Fruit fly (Drosophila melanogaster) ovary, adult (tissue): Measurements from ENCODE around the gene CG33510.

Experiments used
- CG17801 ChIP-seq: fragments of 200-800 bp; optimal IDR thresholded peaks from 2 replicates; lab custom pipeline; 2019; ENCODE audit warnings: missing biosample characterization, mild to moderate bottlenecking, missing genetic modification characterization, moderate library complexity; ENCODE audit not compliant: partially characterized antibody

Gene CG33510

DNA sequence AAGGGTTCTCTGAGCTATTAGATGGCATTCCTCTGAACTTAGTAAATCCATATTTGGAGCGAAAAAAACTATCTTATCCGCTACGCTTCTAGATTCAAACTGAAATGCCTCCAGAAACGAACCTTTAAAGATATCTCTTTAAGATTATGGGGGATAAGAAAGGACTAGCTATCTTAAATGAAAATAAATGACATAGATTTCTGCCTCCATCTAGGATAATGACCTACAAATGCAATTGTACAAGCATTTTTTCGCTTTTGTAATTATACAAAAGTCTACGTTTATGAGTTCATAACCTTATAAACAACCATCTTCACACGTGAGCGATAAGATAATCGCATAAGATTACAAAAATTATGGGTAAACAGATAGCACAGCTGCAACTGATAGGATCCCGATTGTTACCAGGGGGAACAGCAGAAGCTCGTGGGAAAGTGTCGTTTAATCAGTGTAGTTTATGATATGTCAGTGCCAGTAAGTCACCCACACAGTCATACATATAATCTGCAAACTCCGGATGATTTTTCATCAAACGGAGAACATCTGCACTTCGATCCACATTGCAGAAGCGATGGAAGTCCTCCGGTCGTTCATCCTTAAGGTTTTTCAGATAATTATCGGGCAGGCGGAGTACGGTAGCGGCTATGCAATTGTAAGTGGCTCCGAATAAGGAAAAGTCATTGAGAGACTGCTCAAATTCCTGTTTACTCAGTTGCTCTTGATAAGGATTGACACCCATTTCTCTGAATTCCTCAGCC lies 1.5 kb downstream of the CG33510 start, which contains the start of gene CG33511:
Gene CG33511, minus strand, starts transcription at position 51 of the 758 bp plus-strand sequence.
- TF ChIP-seq CG17801 (GFP tag; lab: Kevin White, UChicago): no peak

DNA sequence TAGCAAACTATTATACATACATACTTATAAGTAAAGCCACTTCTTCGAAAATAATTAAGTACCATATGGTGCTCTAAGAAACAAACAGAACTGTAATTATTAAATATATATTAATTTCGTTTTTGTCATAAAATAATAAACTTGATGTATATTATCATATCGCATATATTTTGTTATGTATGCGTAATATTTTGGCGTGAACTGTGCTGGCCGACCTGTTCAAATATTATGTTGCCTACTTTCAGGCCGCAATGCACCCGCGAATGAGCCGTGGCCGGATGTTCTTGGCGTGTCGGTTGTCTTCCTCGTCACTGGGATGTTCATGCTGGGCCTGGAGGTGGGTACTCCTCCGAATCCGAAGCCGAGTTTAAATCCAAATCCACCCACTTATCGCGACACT lies 6.3 kb downstream of the CG33510 start:
- TF ChIP-seq CG17801 (GFP tag; lab: Kevin White, UChicago): no peak

DNA sequence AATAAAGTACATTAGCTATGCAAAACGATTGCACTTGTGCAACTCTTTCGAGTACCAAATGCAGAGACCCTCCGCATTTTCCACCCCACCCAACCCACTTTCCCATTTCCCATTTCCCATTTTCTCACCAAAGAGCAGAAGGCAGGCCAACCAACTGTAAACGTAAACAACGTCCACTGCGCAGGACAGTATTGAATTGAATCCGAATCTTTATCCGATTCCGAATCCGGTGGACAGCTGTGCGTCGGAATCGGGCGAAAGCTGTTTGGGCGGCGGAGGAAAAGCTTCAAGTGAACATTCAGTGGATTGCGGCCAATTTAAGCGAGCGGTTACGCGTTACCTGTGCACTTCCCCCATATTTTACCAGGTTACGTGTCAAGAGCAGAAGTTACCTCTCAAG lies 9.0 kb downstream of the CG33510 start, which contains the start of gene tadr:
Gene tadr, plus strand, starts transcription at position 301 of the 400 bp plus-strand sequence.
- no peak for TF ChIP-seq CG17801 (GFP tag; lab: Kevin White, UChicago)

DNA sequence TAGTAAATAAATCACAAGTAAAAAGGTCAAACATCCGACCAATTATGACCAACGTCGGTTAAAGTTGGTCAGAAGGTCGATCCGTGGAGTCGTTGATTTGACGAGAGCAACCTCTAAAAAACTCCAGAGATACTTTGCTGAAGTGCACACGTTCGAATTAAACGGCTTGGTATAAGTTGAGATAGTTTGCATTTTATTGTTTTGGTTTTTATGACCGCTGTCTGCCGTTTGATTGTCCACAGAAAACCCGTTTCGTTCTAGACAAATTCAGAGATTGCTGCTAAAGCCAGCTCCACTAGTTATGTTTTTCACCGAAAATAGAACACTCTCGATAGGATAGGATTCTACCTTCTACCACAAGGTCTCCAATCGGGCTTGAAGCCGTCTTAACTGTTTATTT lies 10.3 kb downstream of the CG33510 start:
- TF ChIP-seq CG17801 (GFP tag; lab: Kevin White, UChicago): no peak

DNA sequence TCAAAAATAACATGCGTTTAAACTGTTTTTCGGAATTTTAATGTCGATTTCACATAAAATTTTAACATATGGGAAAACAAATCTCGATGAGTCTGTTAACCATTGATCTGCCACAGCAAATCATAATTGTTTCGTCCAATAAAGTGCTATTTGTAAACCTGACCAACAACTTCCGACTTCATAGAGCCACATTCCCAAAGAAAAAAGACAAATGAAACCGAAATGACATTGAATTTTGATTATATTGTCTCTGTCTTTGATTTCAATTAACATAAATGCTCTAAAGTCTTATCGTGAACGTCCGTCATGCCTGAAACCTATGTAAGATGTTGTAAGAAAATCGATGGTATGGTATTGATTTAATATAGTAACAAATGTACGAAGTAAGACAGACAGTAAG lies 10.8 kb downstream of the CG33510 start:
- TF ChIP-seq CG17801 (GFP tag; lab: Kevin White, UChicago): no peak

DNA sequence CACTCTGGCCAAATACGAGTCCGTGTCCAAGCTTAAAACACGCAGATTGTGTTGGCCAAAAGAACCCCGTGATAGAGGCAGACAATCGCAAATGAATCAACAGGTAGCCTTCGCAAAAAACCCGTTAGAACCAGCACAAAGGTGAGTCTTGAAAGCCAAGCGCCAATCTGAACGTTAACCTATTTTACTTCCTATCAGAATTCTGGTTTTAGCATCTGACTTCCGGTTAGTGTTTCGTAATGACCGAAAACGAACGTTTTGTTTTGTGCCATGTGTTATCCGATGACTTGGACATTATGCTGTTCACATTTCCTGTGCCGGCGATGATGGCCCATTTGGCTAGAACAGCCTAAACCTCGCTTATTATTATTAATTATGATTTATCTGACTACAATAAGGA lies 11.7 kb downstream of the CG33510 start:
- no peak for TF ChIP-seq CG17801 (GFP tag; lab: Kevin White, UChicago)

DNA sequence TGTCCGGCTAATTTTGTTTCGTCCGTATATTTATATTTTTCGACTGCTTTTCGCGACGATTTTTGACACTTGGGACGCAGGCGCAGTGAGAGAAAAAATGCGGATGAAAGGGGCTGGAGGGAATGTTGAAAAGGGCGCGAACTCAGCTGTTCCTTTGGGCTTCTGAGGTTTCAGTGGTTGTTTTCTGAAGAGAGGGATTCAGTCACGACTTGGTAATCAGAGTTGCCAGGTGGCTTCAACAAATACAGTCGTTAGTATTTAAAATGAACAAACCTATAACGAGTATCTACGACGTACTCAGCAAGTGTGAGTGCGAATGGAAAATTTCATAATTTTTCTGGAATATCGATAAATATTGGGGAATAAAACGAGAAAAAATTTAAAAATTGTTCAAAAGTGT lies 12.7 kb downstream of the CG33510 start, which contains the start of gene CG9265:
Gene CG9265, minus strand, starts transcription at position 68 of the 400 bp plus-strand sequence.
- TF ChIP-seq CG17801 (GFP tag; lab: Kevin White, UChicago): no peak

DNA sequence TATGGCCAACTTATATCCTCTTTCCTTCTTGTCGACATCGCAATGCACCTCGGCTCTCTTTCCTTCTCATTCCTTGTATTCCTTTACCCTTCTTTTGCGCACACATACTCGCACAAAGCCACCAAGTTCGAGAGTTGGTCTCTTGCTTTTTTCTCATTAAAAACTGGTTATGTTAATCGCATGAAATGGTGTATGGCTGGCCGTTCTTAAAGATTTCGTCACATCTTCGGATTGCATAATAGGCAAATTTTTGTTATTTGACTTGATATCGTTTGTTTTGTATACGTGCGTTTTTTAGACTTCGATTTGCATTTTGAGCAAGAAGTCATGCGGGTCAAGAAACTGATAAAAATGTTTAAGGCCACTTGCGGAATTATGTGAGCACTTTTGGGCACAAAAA lies 13.3 kb downstream of the CG33510 start:
- TF ChIP-seq CG17801 (GFP tag; lab: Kevin White, UChicago): no peak

DNA sequence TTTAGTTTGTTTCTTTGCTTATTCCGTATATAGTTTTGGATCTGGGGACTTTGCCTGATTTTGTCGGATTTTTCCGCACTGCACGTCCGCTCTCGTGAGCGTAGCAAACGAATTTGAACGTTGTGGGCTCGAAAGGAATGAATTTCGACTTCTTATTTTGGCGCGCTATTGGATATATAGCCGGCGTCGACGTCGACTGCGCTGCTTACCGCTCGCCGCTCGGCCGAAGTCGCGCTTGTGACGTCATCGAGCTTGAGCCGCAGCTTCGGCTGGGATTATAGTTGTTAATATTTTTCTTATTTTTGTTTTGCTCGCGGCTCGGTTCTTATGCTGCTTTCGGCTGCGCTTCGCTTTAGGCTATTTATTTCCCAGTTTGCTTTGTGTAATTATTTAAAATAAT lies 14.3 kb downstream of the CG33510 start:
- TF ChIP-seq CG17801 (GFP tag; lab: Kevin White, UChicago): no peak

DNA sequence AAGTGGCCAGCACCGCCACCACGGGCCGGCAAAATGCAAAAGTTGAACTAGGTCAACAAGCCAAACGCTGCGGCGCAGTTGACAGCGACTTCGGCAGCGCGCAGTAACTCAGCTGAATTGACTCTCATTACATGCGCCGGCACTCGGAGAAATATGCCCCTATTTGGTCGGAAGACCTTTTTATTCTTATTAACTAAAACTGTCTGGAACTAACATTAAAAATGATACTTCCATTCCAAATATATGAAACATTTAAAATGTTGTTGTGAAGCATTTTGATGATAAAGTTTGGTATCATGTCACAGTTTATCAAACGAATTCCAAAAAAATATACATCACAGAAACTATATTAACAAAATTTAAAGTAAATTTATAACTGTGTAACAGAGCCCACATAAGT lies 17.0 kb downstream of the CG33510 start:
- TF ChIP-seq CG17801 (GFP tag; lab: Kevin White, UChicago): no peak

DNA sequence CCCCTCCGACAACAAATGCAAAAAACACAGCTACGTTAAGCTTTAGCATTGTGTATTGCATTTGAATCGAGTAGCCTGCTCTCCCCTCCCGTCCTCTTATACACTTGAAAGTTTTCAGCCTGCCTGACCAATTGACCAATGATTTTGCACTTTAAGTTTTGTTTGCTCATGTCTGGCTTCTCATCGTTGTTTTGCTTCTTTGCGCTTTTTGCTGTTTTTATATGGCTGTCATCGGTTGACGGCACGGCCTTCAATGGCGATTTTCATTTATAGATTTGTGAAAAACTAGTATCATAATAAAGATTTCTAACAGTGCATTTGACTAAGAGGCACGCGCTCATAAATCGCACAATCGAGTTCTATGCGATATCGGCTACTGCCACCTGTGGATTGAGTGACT lies 18.2 kb downstream of the CG33510 start:
- no peak for TF ChIP-seq CG17801 (GFP tag; lab: Kevin White, UChicago)

DNA sequence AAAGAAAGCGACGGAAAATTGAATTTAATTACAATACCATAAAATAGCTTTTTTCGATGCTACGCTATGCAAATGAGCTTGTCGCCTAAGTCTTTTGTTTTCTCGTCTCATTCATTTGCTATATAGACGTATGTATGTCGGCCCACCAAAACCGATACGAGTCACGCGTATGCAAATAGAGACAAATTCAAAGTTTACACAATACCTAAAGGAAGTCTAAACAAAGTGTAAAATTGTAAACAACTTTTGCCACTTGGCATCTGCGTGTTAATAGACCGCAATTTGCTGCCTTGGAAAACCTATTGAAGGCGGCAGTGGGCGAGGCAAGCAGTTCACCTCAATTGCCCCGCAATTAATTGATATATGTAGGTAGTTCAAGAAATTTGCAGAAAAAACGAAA lies 21.5 kb downstream of the CG33510 start:
- TF ChIP-seq CG17801 (GFP tag; lab: Kevin White, UChicago): no peak

DNA sequence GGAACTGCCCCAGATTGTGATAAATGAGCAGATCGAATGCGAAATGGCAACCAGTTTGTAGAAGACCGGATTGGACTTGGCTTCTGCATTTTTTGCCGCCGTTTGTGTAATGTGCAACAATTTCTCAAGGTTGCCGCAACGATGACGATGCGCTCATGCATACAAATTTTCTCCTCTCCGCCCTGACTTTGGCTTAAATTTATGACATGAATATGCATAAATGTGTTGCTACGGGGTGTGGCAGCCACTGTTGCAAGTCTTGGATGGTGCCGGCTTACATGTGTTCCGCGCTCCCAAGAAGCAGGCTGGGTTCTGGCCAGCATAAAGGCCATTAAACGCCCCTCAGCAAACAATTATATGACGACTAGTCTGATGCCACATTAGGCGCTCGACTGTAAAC lies 22.5 kb downstream of the CG33510 start:
- TF ChIP-seq CG17801 (GFP tag; lab: Kevin White, UChicago): no peak

DNA sequence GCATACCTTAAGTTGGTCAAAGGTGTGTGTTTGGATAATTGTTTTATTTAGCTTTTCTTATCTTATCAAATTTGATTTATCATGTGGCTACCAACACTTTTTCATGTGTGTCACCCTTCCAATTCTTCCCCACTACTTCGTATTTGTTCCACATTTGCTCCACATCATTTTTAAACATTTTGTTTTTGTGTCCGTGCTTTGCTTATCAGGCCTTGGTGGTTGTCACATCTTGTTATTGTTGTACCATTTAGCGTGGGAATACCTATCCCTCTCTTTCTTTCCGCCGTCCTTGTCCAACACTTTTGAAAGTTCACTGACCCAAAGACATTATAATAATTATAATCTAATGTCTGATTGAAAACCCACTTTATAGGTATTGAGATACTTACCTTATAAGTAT lies 30.5 kb downstream of the CG33510 start:
- no peak for TF ChIP-seq CG17801 (GFP tag; lab: Kevin White, UChicago)

DNA sequence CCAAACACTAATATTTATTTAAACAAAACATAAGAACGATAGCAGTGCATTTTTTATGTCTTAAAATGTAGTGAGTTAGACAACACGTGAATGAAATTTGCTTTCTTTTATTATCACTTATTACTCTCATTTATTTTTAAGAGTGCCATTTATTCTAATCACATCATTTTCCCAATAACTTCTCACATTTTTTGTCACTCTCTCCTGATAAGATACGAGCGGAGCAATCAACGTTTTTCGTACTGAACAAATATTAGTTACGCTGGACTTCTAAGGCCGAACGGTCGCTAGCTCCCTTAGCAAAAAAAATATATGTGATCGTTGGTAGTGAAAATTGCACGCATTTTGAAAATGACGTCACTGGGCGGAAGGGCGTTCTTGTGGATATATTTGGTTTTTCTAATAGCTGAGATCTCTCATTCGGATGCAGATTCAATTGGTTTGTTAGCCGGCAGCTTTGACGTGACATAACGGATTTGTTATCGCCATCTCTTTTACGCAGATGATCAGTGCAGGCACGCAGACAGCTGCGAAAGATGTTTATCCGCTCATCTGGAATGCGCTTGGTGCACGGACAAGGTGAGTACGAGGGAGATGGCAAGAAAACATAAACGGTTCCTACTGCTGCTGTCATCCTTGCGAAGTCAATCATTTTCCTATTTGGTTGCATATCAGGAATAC lies 31.2 kb downstream of the CG33510 start, which contains the start of gene Itgbn:
Gene Itgbn, plus strand, starts transcription at position 251 of the 681 bp plus-strand sequence.
- TF ChIP-seq CG17801 (GFP tag; lab: Kevin White, UChicago): no peak
